Fruit fly (Drosophila melanogaster): ENCODE results near the gene Lcp65Af.

DNA sequence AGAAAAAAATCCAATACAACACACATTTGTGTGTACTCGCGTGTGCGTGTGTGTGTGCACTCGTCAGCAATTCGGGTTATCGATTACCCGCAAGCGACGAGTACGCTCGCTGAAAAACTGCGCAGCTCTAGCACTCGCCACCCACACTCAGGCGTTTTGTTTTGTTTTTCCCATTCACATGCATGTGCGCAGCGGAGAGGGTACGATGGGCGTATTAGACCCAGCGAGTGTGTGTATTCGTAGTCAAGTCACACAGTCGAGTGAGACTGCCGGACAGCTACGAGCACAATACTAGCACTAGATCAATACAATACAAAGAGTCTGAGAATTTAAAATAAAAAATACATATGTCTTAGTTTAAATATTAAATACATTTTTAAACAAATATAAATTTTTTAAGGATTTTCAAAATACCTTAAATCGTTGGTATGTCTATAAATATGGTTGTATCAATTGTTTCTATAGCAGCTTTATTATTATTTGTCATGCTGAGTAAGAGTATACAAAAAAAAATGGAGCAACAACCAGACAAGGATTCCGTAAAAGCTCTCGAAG, 48.4 kb upstream of the Lcp65Af start, which contains the start of the genes D19B and CG43293:
- TF ChIP-seq CG34367 (tag; optimal IDR thresholded peaks at IDR 0.05) (peak; percentile 81), fd96Ca (GFP tag; IDR thresholded peaks at IDR 0.05) (peak; percentile 92), CG8159 (tag; optimal IDR thresholded peaks at IDR 0.05) (peak; percentile 82), CG10348 (GFP tag; IDR thresholded peaks at IDR 0.05) (peak; percentile 36; the same call in 1 of the 2 replicates), CG15710 (tag; optimal IDR thresholded peaks at IDR 0.05) (peak; percentile 81), Pif1B (GFP tag; optimal IDR thresholded peaks at IDR 0.05) (peak; percentile 93), EcR (GFP tag; optimal IDR thresholded peaks at IDR 0.05) (no peak)

All from whole organism, pupa.